Fruit fly (Drosophila melanogaster) whole organism, embryonic: Measurements from ENCODE around the gene cv-c.
A peak's percentile ranks its signal among the peaks of the same experiment; 100 is the strongest.

Experiments used
- ATbp ChIP-seq: fragments of 200-800 bp; sonication (Bioruptor generic); optimal IDR thresholded peaks from 2 replicates; lab custom pipeline; 2017; ENCODE audit warnings: missing biosample characterization, mild to moderate bottlenecking, missing genetic modification characterization, missing genetic modification reagents
- Atf-2 ChIP-seq: fragments of 200-800 bp; sonication (Bioruptor generic); optimal IDR thresholded peaks from 2 replicates; lab custom pipeline; 2016; ENCODE audit warnings: missing biosample characterization, missing genetic modification characterization
- CG11085 ChIP-seq: fragments of 200-800 bp; sonication (Bioruptor generic); IDR thresholded peaks from 2 replicates; pipeline ENCODE4 v1.3.6; 2022; ENCODE audit warnings: missing biosample characterization, missing genetic modification characterization
- CG11093 ChIP-seq: fragments of 200-800 bp; sonication (Bioruptor generic); IDR thresholded peaks from 3 replicates; pipeline ENCODE4 v1.3.6; 2022; ENCODE audit warnings: missing biosample characterization, missing genetic modification characterization
- CG11695 ChIP-seq: fragments of 200-800 bp; sonication (Bioruptor generic); IDR thresholded peaks from 3 replicates; pipeline ENCODE4 v1.3.6; 2022; ENCODE audit warnings: missing biosample characterization, missing genetic modification characterization
- CG12104 ChIP-seq: fragments of 200-800 bp; sonication (Bioruptor generic); optimal IDR thresholded peaks from 3 replicates; lab custom pipeline; 2016; ENCODE audit warnings: missing biosample characterization, missing genetic modification characterization
- CG12219 ChIP-seq: fragments of 200-800 bp; sonication (Bioruptor generic); optimal IDR thresholded peaks from 3 replicates; lab custom pipeline; 2018; ENCODE audit warnings: missing biosample characterization, mild to moderate bottlenecking, missing genetic modification characterization
- CG16779 ChIP-seq: fragments of 200-800 bp; sonication (Bioruptor generic); IDR thresholded peaks from 2 replicates; pipeline ENCODE4 v1.3.6; 2022; ENCODE audit warnings: missing biosample characterization, missing genetic modification characterization
- CG16863 ChIP-seq: fragments of 200-800 bp; sonication (Bioruptor generic); optimal IDR thresholded peaks from 3 replicates; lab custom pipeline; 2016; ENCODE audit warnings: missing biosample characterization, missing genetic modification characterization
- CG17361 ChIP-seq: fragments of 200-800 bp; sonication (Bioruptor generic); IDR thresholded peaks from 3 replicates; pipeline ENCODE4 v1.3.6; 2022; ENCODE audit warnings: missing biosample characterization, missing genetic modification characterization
- CG17612 ChIP-seq: fragments of 200-800 bp; sonication (Bioruptor generic); IDR thresholded peaks from 2 replicates; pipeline ENCODE4 v1.3.6; 2022; ENCODE audit warnings: missing biosample characterization, missing genetic modification characterization
- CG1792 ChIP-seq: fragments of 200-800 bp; sonication (Bioruptor generic); optimal IDR thresholded peaks from 2 replicates; lab custom pipeline; 2016; ENCODE audit warnings: missing biosample characterization, missing genetic modification characterization
- CG18619 ChIP-seq: fragments of 200-800 bp; sonication (Bioruptor generic); optimal IDR thresholded peaks from 3 replicates; lab custom pipeline; 2017; ENCODE audit warnings: missing biosample characterization, mild to moderate bottlenecking, missing genetic modification characterization
- CG2678 ChIP-seq: fragments of 200-800 bp; sonication (Bioruptor generic); optimal IDR thresholded peaks from 3 replicates; lab custom pipeline; 2019; ENCODE audit warnings: missing biosample characterization, mild to moderate bottlenecking, missing genetic modification characterization, moderate library complexity
- CG32532 ChIP-seq: fragments of 200-800 bp; sonication (Bioruptor generic); IDR thresholded peaks from 2 replicates; pipeline ENCODE4 v1.3.6; 2022; ENCODE audit warnings: missing biosample characterization, missing genetic modification characterization
- CG34376 ChIP-seq: fragments of 200-800 bp; sonication (Bioruptor generic); optimal IDR thresholded peaks from 2 replicates; lab custom pipeline; 2018; ENCODE audit warnings: missing biosample characterization, mild to moderate bottlenecking, missing genetic modification characterization
- CG4360 ChIP-seq: fragments of 200-800 bp; sonication (Bioruptor generic); IDR thresholded peaks from 2 replicates; pipeline ENCODE4 v1.3.6; 2022; ENCODE audit warnings: missing biosample characterization, missing genetic modification characterization
- CG43689 ChIP-seq: fragments of 200-800 bp; sonication (Bioruptor generic); IDR thresholded peaks from 2 replicates; pipeline ENCODE4 v1.3.6; 2022; ENCODE audit warnings: missing biosample characterization, missing genetic modification characterization
- CG5953 ChIP-seq: fragments of 200-800 bp; sonication (Bioruptor generic); IDR thresholded peaks from 2 replicates; pipeline ENCODE4 v1.3.6; 2022; ENCODE audit warnings: missing biosample characterization, missing genetic modification characterization
- CG6689 ChIP-seq: fragments of 200-800 bp; sonication (Bioruptor generic); IDR thresholded peaks from 2 replicates; pipeline ENCODE4 v1.3.6; 2022; ENCODE audit warnings: missing biosample characterization, missing genetic modification characterization
- Dbx ChIP-seq: fragments of 200-800 bp; sonication (Bioruptor generic); IDR thresholded peaks from 3 replicates; pipeline ENCODE4 v1.3.6; 2022; ENCODE audit warnings: missing biosample characterization, missing genetic modification characterization
- Doc3 ChIP-seq: fragments of 200-800 bp; sonication (Bioruptor generic); IDR thresholded peaks from 3 replicates; pipeline ENCODE4 v1.3.6; 2022; ENCODE audit warnings: missing biosample characterization, missing genetic modification characterization; ENCODE audit not compliant: partially characterized antibody
- Ets97D ChIP-seq: fragments of 200-800 bp; sonication (Bioruptor generic); optimal IDR thresholded peaks from 3 replicates; lab custom pipeline; 2016; ENCODE audit warnings: missing biosample characterization, missing genetic modification characterization
- Gug ChIP-seq: fragments of 200-800 bp; sonication (Bioruptor generic); IDR thresholded peaks from 4 replicates; pipeline ENCODE4 v1.3.6; 2022; ENCODE audit warnings: missing biosample characterization, missing genetic modification characterization
- HLHmδ ChIP-seq: fragments of 200-800 bp; sonication (Bioruptor generic); optimal IDR thresholded peaks from 2 replicates; lab custom pipeline; 2018; ENCODE audit warnings: missing biosample characterization, mild to moderate bottlenecking, missing genetic modification characterization, moderate library complexity
- Lpt ChIP-seq: fragments of >200 bp; optimal IDR thresholded peaks from 2 replicates; lab custom pipeline; 2018; ENCODE audit warnings: missing biosample characterization, missing genetic modification characterization
- MTF-1 ChIP-seq: fragments of 200-800 bp; sonication (Bioruptor generic); optimal IDR thresholded peaks from 2 replicates; lab custom pipeline; 2018; ENCODE audit warnings: missing biosample characterization, mild to moderate bottlenecking, missing genetic modification characterization, borderline replicate concordance
- Mrtf ChIP-seq: fragments of 200-800 bp; sonication (Bioruptor generic); IDR thresholded peaks from 3 replicates; pipeline ENCODE4 v1.3.6; 2022; ENCODE audit warnings: missing biosample characterization, missing genetic modification characterization
- NC2α ChIP-seq: fragments of 200-800 bp; sonication (Bioruptor generic); optimal IDR thresholded peaks from 2 replicates; lab custom pipeline; 2016; ENCODE audit warnings: missing biosample characterization, missing genetic modification characterization
- NFAT ChIP-seq: fragments of 200-800 bp; sonication (Bioruptor generic); IDR thresholded peaks from 2 replicates; pipeline ENCODE4 v1.3.6; 2022; ENCODE audit warnings: missing biosample characterization, missing genetic modification characterization
- Nf-YC ChIP-seq: fragments of 200-800 bp; optimal IDR thresholded peaks from 3 replicates; lab custom pipeline; 2019; ENCODE audit warnings: missing biosample characterization, mild to moderate bottlenecking, missing genetic modification characterization, moderate library complexity
- NfI ChIP-seq: fragments of 200-800 bp; sonication (Bioruptor generic); optimal IDR thresholded peaks from 3 replicates; lab custom pipeline; 2018; ENCODE audit warnings: missing biosample characterization, mild to moderate bottlenecking, missing genetic modification characterization, moderate library complexity
- Rfx ChIP-seq: fragments of 200-800 bp; sonication (Bioruptor generic); IDR thresholded peaks from 2 replicates; pipeline ENCODE4 v1.3.6; 2022; ENCODE audit warnings: missing biosample characterization, missing genetic modification characterization
- Sin3A ChIP-seq: fragments of >200 bp; optimal IDR thresholded peaks from 2 replicates; lab custom pipeline; 2018
- Xbp1 ChIP-seq: fragments of 200-800 bp; sonication (Bioruptor generic); optimal IDR thresholded peaks from 3 replicates; lab custom pipeline; 2016; ENCODE audit warnings: missing biosample characterization, mild to moderate bottlenecking, missing genetic modification characterization
- abd-A ChIP-seq: fragments of 200-800 bp; sonication (Bioruptor generic); optimal IDR thresholded peaks from 3 replicates; lab custom pipeline; 2019; ENCODE audit warnings: missing biosample characterization, mild to moderate bottlenecking, missing genetic modification characterization, moderate library complexity
- chn ChIP-seq: fragments of 200-800 bp; sonication (Bioruptor generic); optimal IDR thresholded peaks from 2 replicates; lab custom pipeline; 2016; ENCODE audit warnings: missing biosample characterization, missing genetic modification characterization
- dan ChIP-seq: fragments of 200-800 bp; sonication (Bioruptor generic); IDR thresholded peaks from 2 replicates; pipeline ENCODE4 v1.3.6; 2022; ENCODE audit warnings: missing biosample characterization, missing genetic modification characterization
- hkb ChIP-seq, 2 experiments: fragments of 200-800 bp in 1 of 2; fragments of >200 bp in 1 of 2; sonication (Bioruptor generic) in 1 of 2; IDR thresholded peaks in 1 of 2; optimal IDR thresholded peaks in 1 of 2; 2 replicates each; pipeline versions ENCODE4 v1.3.6 to Lab custom; 2017 to 2022; ENCODE audit warnings: missing biosample characterization in 1 of 2, missing genetic modification characterization in 1 of 2
- ind ChIP-seq: fragments of 200-800 bp; sonication (Bioruptor generic); optimal IDR thresholded peaks from 3 replicates; lab custom pipeline; 2016; ENCODE audit warnings: missing biosample characterization, missing genetic modification characterization
- jigr1 ChIP-seq: fragments of 200-800 bp; sonication (Bioruptor generic); IDR thresholded peaks from 3 replicates; pipeline ENCODE4 v1.3.6; 2022; ENCODE audit warnings: missing biosample characterization, missing genetic modification characterization
- jumu ChIP-seq: fragments of 200-800 bp; sonication (Bioruptor generic); optimal IDR thresholded peaks from 3 replicates; lab custom pipeline; 2016; ENCODE audit warnings: missing biosample characterization, missing genetic modification characterization
- lov ChIP-seq, 2 experiments: fragments of 200-800 bp in 1 of 2; fragments of >200 bp in 1 of 2; sonication (Bioruptor generic) in 1 of 2; IDR thresholded peaks in 1 of 2; optimal IDR thresholded peaks in 1 of 2; 2 replicates in 1 of 2; 3 replicates in 1 of 2; pipeline versions ENCODE4 v1.3.6 to Lab custom; 2017 to 2022; ENCODE audit warnings: missing biosample characterization in 1 of 2, missing genetic modification characterization in 1 of 2
- odd ChIP-seq: fragments of 200-800 bp; sonication (Bioruptor generic); optimal IDR thresholded peaks from 2 replicates; lab custom pipeline; 2017; ENCODE audit warnings: missing biosample characterization, mild to moderate bottlenecking, missing genetic modification characterization
- peb ChIP-seq: fragments of 200-800 bp; sonication (Bioruptor generic); IDR thresholded peaks from 2 replicates; pipeline ENCODE4 v1.3.6; 2022; ENCODE audit warnings: missing biosample characterization, missing genetic modification characterization
- row ChIP-seq: fragments of 200-800 bp; sonication (Bioruptor generic); IDR thresholded peaks from 3 replicates; pipeline ENCODE4 v1.3.6; 2022; ENCODE audit warnings: missing biosample characterization, missing genetic modification characterization
- sima ChIP-seq: fragments of 200-800 bp; sonication (Bioruptor generic); optimal IDR thresholded peaks from 2 replicates; lab custom pipeline; 2016; ENCODE audit warnings: missing biosample characterization, missing genetic modification characterization
- slbo ChIP-seq: fragments of 200-800 bp; sonication (Bioruptor generic); IDR thresholded peaks from 2 replicates; pipeline ENCODE4 v1.3.6; 2022; ENCODE audit warnings: missing biosample characterization, missing genetic modification characterization
- tll ChIP-seq, 2 experiments: fragments of 200-800 bp in 1 of 2; fragments of >200 bp in 1 of 2; sonication (Bioruptor generic) in 1 of 2; optimal IDR thresholded peaks; 2 replicates each; lab custom pipeline; 2017 to 2019; ENCODE audit warnings: missing biosample characterization in 2 of 2, missing genetic modification characterization in 2 of 2, mild to moderate bottlenecking in 1 of 2, moderate library complexity in 1 of 2
- yki ChIP-seq: fragments of >200 bp; optimal IDR thresholded peaks from 3 replicates; lab custom pipeline; 2018
- zf30C ChIP-seq: fragments of 200-800 bp; sonication (Bioruptor generic); optimal IDR thresholded peaks from 3 replicates; lab custom pipeline; 2018; ENCODE audit warnings: missing biosample characterization, mild to moderate bottlenecking, missing genetic modification characterization

cv-c gene

dm6 chr3R:14476273-14476672 lies 5.2 kb downstream of the cv-c start (continued):
- no peak for TF ChIP-seq CG34376 (GFP tag; lab: Kevin White, UChicago)
- peak; percentile 70 for TF ChIP-seq CG11695
- TF ChIP-seq NC2α (GFP tag; lab: Kevin White, UChicago): no peak
- TF ChIP-seq CG4360 (GFP tag; lab: Robert Waterston, UW): 0 out of 2 replicates have a peak, but pooled peaks have one; percentile 17
- TF ChIP-seq dan (GFP tag; lab: Robert Waterston, UW): no peak
- TF ChIP-seq zf30C (GFP tag; lab: Kevin White, UChicago): no peak
- peak; percentile 74 for TF ChIP-seq row (GFP tag; lab: Robert Waterston, UW)
- TF ChIP-seq CG1792 (GFP tag; lab: Kevin White, UChicago): peak; percentile 52
- TF ChIP-seq Ets97D (GFP tag; lab: Kevin White, UChicago): no peak
- peak; percentile 72 for TF ChIP-seq Xbp1 (GFP tag; lab: Kevin White, UChicago)
- TF ChIP-seq CG16779 (GFP tag; lab: Robert Waterston, UW): 0 out of 2 replicates have a peak, but pooled peaks have one; percentile 32
- peak; percentile 8 for TF ChIP-seq Nf-YC (tag; lab: Kevin White, UChicago)
- peak; percentile 85 for TF ChIP-seq Rfx (GFP tag; lab: Robert Waterston, UW)
- peak; percentile 31; the same call in 1 of the 2 replicates for TF ChIP-seq peb
- peak; percentile 39 for TF ChIP-seq CG18619 (GFP tag; lab: Kevin White, UChicago)
- peak; percentile 42; the same call in 1 of the 2 replicates for TF ChIP-seq CG43689 (GFP tag; lab: Robert Waterston, UW)
- TF ChIP-seq CG17361: peak; percentile 68
- TF ChIP-seq CG11085 (GFP tag; lab: Robert Waterston, UW): peak; percentile 27; the same call in 1 of the 2 replicates
- TF ChIP-seq CG5953 (GFP tag; lab: Robert Waterston, UW): peak; percentile 46; the same call in 1 of the 2 replicates
- TF ChIP-seq odd (GFP tag; lab: Kevin White, UChicago): peak; percentile 20
- TF ChIP-seq CG6689: peak; percentile 77
- no peak for TF ChIP-seq abd-A (tag; lab: Kevin White, UChicago)
- TF ChIP-seq ATbp (GFP tag; lab: Kevin White, UChicago): peak; percentile 65
- TF ChIP-seq NFAT (GFP tag; lab: Robert Waterston, UW): 0 out of 2 replicates have a peak, but pooled peaks have one; percentile 45
- no peak for TF ChIP-seq Sin3A (lab: Kevin White, UChicago)
- no peak for TF ChIP-seq HLHmδ (GFP tag; lab: Kevin White, UChicago)
- peak; percentile 54; the same call in 2 of the 4 replicates for TF ChIP-seq Gug (GFP tag; lab: Robert Waterston, UW)
- peak; percentile 27; the same call in 1 of the 3 replicates for TF ChIP-seq Dbx
- TF ChIP-seq slbo (GFP tag; lab: Robert Waterston, UW): peak; percentile 76
- no peak for TF ChIP-seq chn (GFP tag; lab: Kevin White, UChicago)
- TF ChIP-seq yki (lab: Kevin White, UChicago): no peak
- no peak for TF ChIP-seq CG12104
- no peak for TF ChIP-seq Lpt (GFP tag; lab: Kevin White, UChicago)
- TF ChIP-seq tll (GFP tag; optimal IDR thresholded peaks at IDR 0.05; lab: Kevin White, UChicago): no peak
- TF ChIP-seq hkb (optimal IDR thresholded peaks at IDR 0.05; lab: Kevin White, UChicago): no peak
- peak; percentile 82 for TF ChIP-seq hkb (GFP tag; IDR thresholded peaks at IDR 0.05; lab: Robert Waterston, UW)
- TF ChIP-seq lov (optimal IDR thresholded peaks at IDR 0.05; lab: Kevin White, UChicago): no peak
- TF ChIP-seq lov (GFP tag; IDR thresholded peaks at IDR 0.05; lab: Robert Waterston, UW): 0 out of 3 replicates have a peak, but pooled peaks have one; percentile 49
- peak; percentile 39 for TF ChIP-seq NfI (GFP tag; lab: Kevin White, UChicago)
- peak; percentile 68; the same call in 2 of the 3 replicates for TF ChIP-seq jigr1 (GFP tag; lab: Robert Waterston, UW)
- 0 out of 3 replicates have a peak, but pooled peaks have one; percentile 16 for TF ChIP-seq CG11093
- TF ChIP-seq sima (GFP tag; lab: Kevin White, UChicago): no peak
- TF ChIP-seq Doc3: no peak
- TF ChIP-seq CG17612 (GFP tag; lab: Robert Waterston, UW): peak; percentile 26; the same call in 1 of the 2 replicates
- peak; percentile 12 for TF ChIP-seq jumu (GFP tag; lab: Kevin White, UChicago)
- peak; percentile 83 for TF ChIP-seq Mrtf (GFP tag; lab: Robert Waterston, UW)
- peak; percentile 55 for TF ChIP-seq Atf-2 (GFP tag; lab: Kevin White, UChicago)
- peak; percentile 77 for TF ChIP-seq CG2678 (tag; lab: Kevin White, UChicago)
- TF ChIP-seq CG32532 (GFP tag; lab: Robert Waterston, UW): peak; percentile 78
- peak; percentile 52 for TF ChIP-seq CG16863 (GFP tag; lab: Kevin White, UChicago)
- TF ChIP-seq CG12219 (GFP tag; lab: Kevin White, UChicago): peak; percentile 64
- peak; percentile 47 for TF ChIP-seq MTF-1 (GFP tag; lab: Kevin White, UChicago)
- TF ChIP-seq ind (GFP tag; lab: Kevin White, UChicago): peak; percentile 83
